Worm (Caenorhabditis elegans) whole organism, late embryonic: ENCODE data around the gene F22B5.10.

Experiments
- ama-1 ChIP-seq: fragments of 150-350 bp; optimal IDR thresholded peaks from 2 replicates; lab custom pipeline; 2014
- dmd-4 ChIP-seq: sonication (generic microtip); optimal IDR thresholded peaks from 2 replicates; lab custom pipeline; 2016; ENCODE audit warnings: borderline replicate concordance, missing genetic modification characterization, missing compliant biosample characterization
- fkh-10 ChIP-seq: fragments of 150-350 bp; optimal IDR thresholded peaks from 2 replicates; lab custom pipeline; 2014; ENCODE audit warnings: missing biosample characterization, missing genetic modification reagents, missing genetic modification characterization
- madf-2 ChIP-seq: sonication (generic microtip); optimal IDR thresholded peaks from 2 replicates; lab custom pipeline; 2017; ENCODE audit warnings: missing genetic modification characterization, missing compliant biosample characterization
- nhr-11 ChIP-seq: fragments of 150-350 bp; optimal IDR thresholded peaks from 2 replicates; lab custom pipeline; 2014; ENCODE audit warnings: missing biosample characterization, missing genetic modification characterization
- pat-9 ChIP-seq: fragments of 200-800 bp; sonication (Bioruptor generic); optimal IDR thresholded peaks from 2 replicates; lab custom pipeline; 2018; ENCODE audit warnings: mild to moderate bottlenecking, missing genetic modification characterization, moderate library complexity, missing compliant biosample characterization
- pros-1 ChIP-seq: fragments of 150-350 bp; optimal IDR thresholded peaks from 2 replicates; lab custom pipeline; 2014; ENCODE audit warnings: missing biosample characterization, missing genetic modification reagents, missing genetic modification characterization
- sdc-2 ChIP-seq: sonication (generic microtip); optimal IDR thresholded peaks from 2 replicates; lab custom pipeline; 2016; ENCODE audit warnings: missing genotype, missing genetic modification characterization, missing compliant biosample characterization
- tbx-2 ChIP-seq: sonication (generic microtip); optimal IDR thresholded peaks from 2 replicates; lab custom pipeline; 2016; ENCODE audit warnings: missing genetic modification characterization, missing compliant biosample characterization
- unc-55 ChIP-seq: sonication (generic microtip); optimal IDR thresholded peaks from 2 replicates; lab custom pipeline; 2017; ENCODE audit warnings: missing biosample characterization, missing genetic modification reagents, missing genetic modification characterization
- unc-86 ChIP-seq: sonication (generic microtip); optimal IDR thresholded peaks from 2 replicates; lab custom pipeline; 2016; ENCODE audit warnings: missing genetic modification characterization, missing compliant biosample characterization

DNA sequence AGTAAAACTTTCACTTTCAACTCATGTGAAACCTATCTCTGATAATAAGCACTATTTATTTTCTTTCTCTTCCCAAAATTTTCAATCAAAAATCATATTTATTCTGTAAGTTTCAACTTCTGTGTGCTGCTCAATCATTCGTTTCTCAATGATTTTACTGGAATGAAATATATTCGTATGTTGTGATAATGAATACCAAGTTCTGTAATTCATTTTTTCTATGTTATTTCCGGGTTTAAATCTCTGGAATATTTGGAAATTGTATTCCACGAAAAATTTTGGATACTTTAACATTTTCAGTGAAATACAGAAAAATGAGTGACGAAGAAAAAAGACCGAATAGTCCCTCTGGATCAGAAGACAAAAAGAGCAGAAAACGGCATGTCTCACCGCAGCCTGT is 835 bp downstream of the F22B5.10 start, which contains the start of gene M05D6.2:
- TF ChIP-seq tbx-2 (tag; lab: Kevin White, UChicago) = no peak
- no peak for TF ChIP-seq madf-2
- no peak for TF ChIP-seq pros-1 (tag; lab: Kevin White, UChicago)
- no peak for TF ChIP-seq unc-55 (GFP tag; lab: Kevin White, UChicago)
- TF ChIP-seq fkh-10 (GFP tag; lab: Kevin White, UChicago) = no peak
- TF ChIP-seq pat-9 = no peak
- no peak for TF ChIP-seq dmd-4 (tag; lab: Kevin White, UChicago)
- TF ChIP-seq ama-1 (lab: Kevin White, UChicago) = no peak
- TF ChIP-seq nhr-11 (tag; lab: Kevin White, UChicago) = no peak
- TF ChIP-seq unc-86 (tag; lab: Kevin White, UChicago) = no peak
- TF ChIP-seq sdc-2 (tag; lab: Kevin White, UChicago) = no peak
